Worm (Caenorhabditis elegans): Measurements from ENCODE around the gene gpx-2.
A peak's percentile ranks its signal among the peaks of the same experiment; 100 is the strongest.

Gene gpx-2

ce11 chrII:14866668-14867067, at the start of gene gpx-2:
Gene gpx-2, plus strand, starts transcription at chrII:14866766.
- TF ChIP-seq snpc-1.3 (tag; optimal IDR thresholded peaks at IDR 0.05; ENCODE audit: insufficient read depth) = no peak
- no peak for TF ChIP-seq lin-35 (GFP tag; optimal IDR thresholded peaks at IDR 0.05)
- TF ChIP-seq madf-8 (GFP tag; conservative IDR thresholded peaks at IDR 0.05) = no peak
- TF ChIP-seq Y67H2A.10 (GFP tag; conservative IDR thresholded peaks at IDR 0.05) = no peak
- no peak for TF ChIP-seq K11D2.4 (GFP tag; IDR thresholded peaks at IDR 0.05)
- TF ChIP-seq sea-2 (GFP tag; IDR thresholded peaks at IDR 0.05) = no peak
- TF ChIP-seq F57A8.1 (GFP tag; optimal IDR thresholded peaks at IDR 0.05) = no peak
- no peak for TF ChIP-seq F52B5.7 (tag; optimal IDR thresholded peaks at IDR 0.05)
- TF ChIP-seq ztf-26 (tag; optimal IDR thresholded peaks at IDR 0.05) = no peak
- TF ChIP-seq aptf-3 (GFP tag; IDR thresholded peaks at IDR 0.05) = no peak
- no peak for TF ChIP-seq unc-62 (GFP tag; optimal IDR thresholded peaks at IDR 0.05)
- TF ChIP-seq egl-18 (GFP tag; IDR thresholded peaks at IDR 0.05) = no peak
- no peak for TF ChIP-seq die-1 (tag; optimal IDR thresholded peaks at IDR 0.05)
- no peak for TF ChIP-seq attf-5 (GFP tag; optimal IDR thresholded peaks at IDR 0.05)
- no peak for TF ChIP-seq dpff-1 (tag; optimal IDR thresholded peaks at IDR 0.05)
- TF ChIP-seq ceh-40 (GFP tag; IDR thresholded peaks at IDR 0.05) = no peak
- TF ChIP-seq ztf-22 (GFP tag; optimal IDR thresholded peaks at IDR 0.05) = no peak
- TF ChIP-seq madf-3 (GFP tag; IDR thresholded peaks at IDR 0.05) = no peak
- no peak for TF ChIP-seq nhr-120 (GFP tag; IDR thresholded peaks at IDR 0.05)
- TF ChIP-seq nhr-80 (tag; optimal IDR thresholded peaks at IDR 0.05) = no peak
- no peak for TF ChIP-seq rec-8 (tag; optimal IDR thresholded peaks at IDR 0.05)
- TF ChIP-seq lir-1 (GFP tag; conservative IDR thresholded peaks at IDR 0.05) = no peak
- TF ChIP-seq snpc-1.1 (tag; optimal IDR thresholded peaks at IDR 0.05; ENCODE audit: insufficient read depth) = no peak
- 0 out of 2 replicates have a peak, but pooled peaks have one; percentile 38 for TF ChIP-seq nfyb-1 (GFP tag; IDR thresholded peaks at IDR 0.05)
- peak; percentile 4 for TF ChIP-seq atf-7 (tag; optimal IDR thresholded peaks at IDR 0.05)
- TF ChIP-seq T07F8.4 (tag; optimal IDR thresholded peaks at IDR 0.05) = no peak
- 0 out of 2 replicates have a peak, but pooled peaks have one; percentile 5 for TF ChIP-seq madf-6 (GFP tag; IDR thresholded peaks at IDR 0.05)
- TF ChIP-seq Y53G8AR.9 (GFP tag; conservative IDR thresholded peaks at IDR 0.05) = peak; percentile 64; the same call in 1 of the 2 replicates
- no peak for TF ChIP-seq B0019.2 (GFP tag; conservative IDR thresholded peaks at IDR 0.05)
- TF ChIP-seq F49E8.2 (tag; optimal IDR thresholded peaks at IDR 0.05; ENCODE audit: insufficient read depth) = no peak
- TF ChIP-seq sdz-38 (tag; optimal IDR thresholded peaks at IDR 0.05) = no peak
- 0 out of 2 replicates have a peak, but pooled peaks have one; percentile 10 for TF ChIP-seq Y95B8A.8 (GFP tag; IDR thresholded peaks at IDR 0.05)
- no peak for TF ChIP-seq pha-4 (tag; optimal IDR thresholded peaks at IDR 0.05)
- no peak for TF ChIP-seq sptf-2 (GFP tag; optimal IDR thresholded peaks at IDR 0.05)
- TF ChIP-seq ztf-18 (tag; optimal IDR thresholded peaks at IDR 0.05) = no peak
- peak; percentile 64; the same call in 1 of the 2 replicates for TF ChIP-seq Y56A3A.18 (GFP tag; IDR thresholded peaks at IDR 0.05)
- no peak for TF ChIP-seq ccch-3 (GFP tag; optimal IDR thresholded peaks at IDR 0.05)
- TF ChIP-seq tlf-1 (GFP tag; optimal IDR thresholded peaks at IDR 0.05) = peak; percentile 26
- no peak for TF ChIP-seq ekl-4 (GFP tag; IDR thresholded peaks at IDR 0.05)
- no peak for TF ChIP-seq tbp1 (GFP tag; optimal IDR thresholded peaks at IDR 0.05)
- TF ChIP-seq nhr-90 (tag; optimal IDR thresholded peaks at IDR 0.05) = no peak
- TF ChIP-seq lsy-27 (tag; optimal IDR thresholded peaks at IDR 0.05; ENCODE audit: borderline replicate concordance, insufficient read depth) = no peak
- TF ChIP-seq ceh-79 (tag; optimal IDR thresholded peaks at IDR 0.05) = no peak
- no peak for TF ChIP-seq ZK185.1 (tag; optimal IDR thresholded peaks at IDR 0.05; ENCODE audit: poor library complexity, severe bottlenecking)
- no peak for TF ChIP-seq tbx-9 (tag; optimal IDR thresholded peaks at IDR 0.05; ENCODE audit: borderline replicate concordance)
- TF ChIP-seq mel-28 (tag; optimal IDR thresholded peaks at IDR 0.05; ENCODE audit: borderline replicate concordance) = no peak
